Fruit fly (Drosophila melanogaster): ENCODE measurements around the gene Sfp36F.

Gene Sfp36F

DNA sequence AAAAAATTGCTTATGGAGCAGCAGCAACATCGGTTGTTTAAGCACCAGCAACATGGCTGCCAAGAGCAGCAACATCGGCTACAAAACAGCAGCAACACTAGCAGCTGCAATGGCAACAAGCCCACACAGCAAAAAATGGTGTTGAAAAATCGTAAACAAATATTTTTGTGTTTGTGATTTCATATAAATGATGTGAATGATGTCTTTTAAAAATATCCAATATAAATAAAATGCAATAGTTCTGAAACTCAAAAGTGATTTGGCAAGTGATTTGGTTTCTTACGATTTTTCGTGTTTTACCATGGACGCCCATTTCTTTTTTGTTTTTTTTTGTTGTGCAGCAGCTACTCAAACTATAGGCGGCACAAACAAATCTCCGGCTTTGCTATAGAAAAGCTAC lies 39.3 kb downstream of the Sfp36F start:
- TF ChIP-seq Pif1B (GFP tag; optimal IDR thresholded peaks at IDR 0.05) (peak; percentile 3), CG14655 (GFP tag; optimal IDR thresholded peaks at IDR 0.05) (peak; percentile 61), Pif1A (GFP tag; optimal IDR thresholded peaks at IDR 0.05) (no peak), CG17806 (tag; optimal IDR thresholded peaks at IDR 0.05) (peak; percentile 21), CG4496 (GFP tag; IDR thresholded peaks at IDR 0.05) (peak; percentile 76), CG8301 (tag; optimal IDR thresholded peaks at IDR 0.05) (peak; percentile 65), gl (tag; optimal IDR thresholded peaks at IDR 0.05) (no peak), fd96Ca (GFP tag; IDR thresholded peaks at IDR 0.05) (0 out of 3 replicates have a peak, but pooled peaks have one; percentile 22), CG9948 (tag; optimal IDR thresholded peaks at IDR 0.05) (peak; percentile 23), CG32121 (GFP tag; IDR thresholded peaks at IDR 0.05) (peak; percentile 67), CG34367 (tag; optimal IDR thresholded peaks at IDR 0.05) (peak; percentile 4), Ets98B (GFP tag; IDR thresholded peaks at IDR 0.05) (peak; percentile 71), CG12605 (GFP tag; IDR thresholded peaks at IDR 0.05) (no peak)

DNA sequence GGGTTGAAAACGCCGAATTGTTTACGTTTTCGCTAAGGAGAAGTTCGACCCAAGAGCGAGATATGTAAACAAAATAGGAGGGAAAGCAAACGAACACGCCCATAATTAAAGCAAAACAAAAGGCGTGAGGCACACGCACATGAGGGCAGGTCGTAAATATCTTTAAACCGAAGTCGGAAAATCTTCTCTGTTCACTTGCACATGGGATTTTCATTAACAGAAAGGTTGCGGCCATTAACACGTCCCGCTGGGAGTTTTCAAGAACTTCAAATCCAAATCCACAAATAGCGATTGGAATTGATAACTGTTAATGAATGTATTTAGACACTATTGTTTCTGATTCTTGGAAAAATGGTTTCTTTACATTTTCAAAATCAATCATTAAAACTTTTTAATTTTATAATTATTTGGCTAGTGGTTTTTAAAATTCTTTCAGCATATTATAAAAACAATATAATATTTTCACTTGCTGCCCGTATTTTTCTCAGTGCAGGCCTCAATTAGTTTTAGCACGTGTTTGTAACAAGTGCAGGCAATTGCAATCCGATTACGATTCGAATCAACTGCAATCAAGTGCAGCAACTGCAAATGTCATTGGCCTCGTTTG lies 41.6 kb downstream of the Sfp36F start:
- TF ChIP-seq CG8301 (tag; optimal IDR thresholded peaks at IDR 0.05): peak; percentile 5
- no peak for TF ChIP-seq CG13204 (GFP tag; optimal IDR thresholded peaks at IDR 0.05)
- TF ChIP-seq CG34367 (tag; optimal IDR thresholded peaks at IDR 0.05): no peak
- TF ChIP-seq gl (tag; optimal IDR thresholded peaks at IDR 0.05): no peak
- no peak for TF ChIP-seq Snoo (tag; optimal IDR thresholded peaks at IDR 0.05)
- TF ChIP-seq CG14655 (GFP tag; optimal IDR thresholded peaks at IDR 0.05): peak; percentile 36

DNA sequence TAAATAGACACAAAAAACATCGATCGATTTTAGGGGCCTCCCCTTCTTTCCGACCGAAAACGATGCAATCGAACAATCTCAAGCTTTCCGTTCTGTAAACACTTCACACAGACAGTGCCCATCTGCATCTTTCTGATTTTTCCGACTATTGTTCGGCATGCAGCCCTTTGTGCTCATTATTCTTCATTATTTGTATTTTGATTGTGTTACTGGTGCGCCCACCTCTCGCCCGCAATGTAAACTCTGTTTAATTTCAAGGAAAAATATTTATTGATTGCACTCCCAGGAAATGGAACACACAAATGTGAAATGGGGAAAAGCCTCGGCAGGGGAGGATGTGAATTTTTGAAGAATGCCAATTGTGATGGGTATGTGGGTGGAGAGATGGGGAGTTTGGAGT lies 43.3 kb downstream of the Sfp36F start:
- TF ChIP-seq CG32121 (GFP tag; IDR thresholded peaks at IDR 0.05) (no peak), CG8159 (tag; optimal IDR thresholded peaks at IDR 0.05) (no peak), CG15710 (tag; optimal IDR thresholded peaks at IDR 0.05) (no peak), gl (tag; optimal IDR thresholded peaks at IDR 0.05) (no peak), CG8301 (tag; optimal IDR thresholded peaks at IDR 0.05) (no peak), Pif1A (GFP tag; optimal IDR thresholded peaks at IDR 0.05) (no peak), CG9948 (tag; optimal IDR thresholded peaks at IDR 0.05) (no peak), CG12605 (GFP tag; IDR thresholded peaks at IDR 0.05) (no peak), CG10348 (GFP tag; IDR thresholded peaks at IDR 0.05) (no peak), CG14655 (GFP tag; optimal IDR thresholded peaks at IDR 0.05) (no peak)

DNA sequence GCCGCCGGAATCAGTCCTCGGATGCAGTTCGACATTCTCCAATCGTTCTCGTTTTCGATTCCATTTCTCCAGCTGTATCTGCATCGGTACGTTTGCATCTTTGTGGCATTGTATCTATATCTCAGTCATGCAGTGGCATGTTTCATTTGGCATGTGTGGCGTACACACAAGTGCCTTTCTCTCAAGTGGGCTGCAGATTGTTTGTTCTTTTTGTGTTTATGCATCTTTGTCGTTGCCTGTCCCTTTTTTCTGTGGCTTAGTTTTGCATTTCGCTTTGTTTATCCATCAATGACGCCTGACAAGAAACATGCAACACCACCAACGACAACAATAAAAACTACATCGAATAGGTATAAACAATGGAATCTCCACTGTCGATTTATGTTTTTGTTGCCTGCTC lies 44.2 kb downstream of the Sfp36F start:
- no peak for TF ChIP-seq CG13204 (GFP tag; optimal IDR thresholded peaks at IDR 0.05)

DNA sequence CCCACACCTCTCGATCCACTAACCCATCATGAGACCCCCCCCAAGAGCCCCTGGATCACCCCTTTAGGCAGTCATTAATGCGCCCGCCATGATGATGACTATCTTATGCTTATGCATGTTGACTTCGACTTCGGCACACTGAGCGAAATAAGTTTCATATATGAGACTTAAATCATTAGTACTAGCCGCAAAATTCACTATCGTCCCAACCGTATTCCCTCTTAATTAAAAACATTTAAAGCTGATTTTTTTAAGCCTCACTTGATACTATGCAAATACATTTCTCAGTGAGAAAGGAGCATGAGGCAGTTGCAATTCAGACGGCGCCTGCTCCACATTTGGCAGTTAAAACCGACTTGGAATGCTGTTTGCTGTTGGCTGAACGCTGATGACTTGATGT lies 48.6 kb downstream of the Sfp36F start:
- TF ChIP-seq CG8159 (tag; optimal IDR thresholded peaks at IDR 0.05) (peak; percentile 70), rn (GFP tag; IDR thresholded peaks at IDR 0.05) (peak; percentile 83), CG34367 (tag; optimal IDR thresholded peaks at IDR 0.05) (peak; percentile 49), Ets98B (GFP tag; IDR thresholded peaks at IDR 0.05) (peak; percentile 96), CG14655 (GFP tag; optimal IDR thresholded peaks at IDR 0.05) (peak; percentile 79), Pif1B (GFP tag; optimal IDR thresholded peaks at IDR 0.05) (peak; percentile 64), CG12605 (GFP tag; IDR thresholded peaks at IDR 0.05) (peak; percentile 81), Snoo (tag; optimal IDR thresholded peaks at IDR 0.05) (peak; percentile 48), CG9948 (tag; optimal IDR thresholded peaks at IDR 0.05) (peak; percentile 60), CG13204 (GFP tag; optimal IDR thresholded peaks at IDR 0.05) (peak; percentile 18), D1 (tag; optimal IDR thresholded peaks at IDR 0.05) (no peak), Pif1A (GFP tag; optimal IDR thresholded peaks at IDR 0.05) (peak; percentile 74), CG15710 (tag; optimal IDR thresholded peaks at IDR 0.05) (peak; percentile 63), EcR (GFP tag; optimal IDR thresholded peaks at IDR 0.05) (no peak), CG10348 (GFP tag; IDR thresholded peaks at IDR 0.05) (peak; percentile 69), CG32121 (GFP tag; IDR thresholded peaks at IDR 0.05) (peak; percentile 94), CG4496 (GFP tag; IDR thresholded peaks at IDR 0.05) (peak; percentile 92), CG8301 (tag; optimal IDR thresholded peaks at IDR 0.05) (peak; percentile 85), gl (tag; optimal IDR thresholded peaks at IDR 0.05) (peak; percentile 32), fd96Ca (GFP tag; IDR thresholded peaks at IDR 0.05) (peak; percentile 93), CG17806 (tag; optimal IDR thresholded peaks at IDR 0.05) (peak; percentile 72)

Measured in whole organism, pupa.